Worm (Caenorhabditis elegans) whole organism, early embryonic: Measurements from ENCODE around the gene F11E6.10.

ENCODE experiments used
- B0310.2 ChIP-seq: sonication (generic microtip); optimal IDR thresholded peaks from 2 replicates; lab custom pipeline; 2016; ENCODE audit warnings: mild to moderate bottlenecking, missing genetic modification characterization, missing compliant biosample characterization
- F13C5.2 ChIP-seq: sonication (generic microtip); optimal IDR thresholded peaks from 2 replicates; lab custom pipeline; 2017; ENCODE audit warnings: mild to moderate bottlenecking, missing genetic modification characterization, inconsistent platforms, missing compliant biosample characterization
- aly-1 ChIP-seq: sonication (generic microtip); optimal IDR thresholded peaks from 2 replicates; lab custom pipeline; 2016; ENCODE audit warnings: missing genetic modification characterization, missing compliant biosample characterization
- ama-1 ChIP-seq: fragments of 150-350 bp; optimal IDR thresholded peaks from 2 replicates; lab custom pipeline; 2014
- ceh-13 ChIP-seq: fragments of 200-800 bp; sonication (Bioruptor generic); optimal IDR thresholded peaks from 2 replicates; lab custom pipeline; 2018; ENCODE audit warnings: mild to moderate bottlenecking, missing genetic modification characterization, missing compliant biosample characterization
- ceh-36 ChIP-seq: sonication (generic microtip); optimal IDR thresholded peaks from 2 replicates; lab custom pipeline; 2016; ENCODE audit warnings: missing genetic modification characterization, inconsistent platforms, missing compliant biosample characterization
- ets-7 ChIP-seq: sonication (generic microtip); optimal IDR thresholded peaks from 2 replicates; lab custom pipeline; 2016; ENCODE audit warnings: missing genotype, missing genetic modification characterization, missing compliant biosample characterization
- flt-1 ChIP-seq: fragments of 200-800 bp; sonication (Bioruptor generic); IDR thresholded peaks from 2 replicates; pipeline ENCODE4 v1.3.6; 2022; ENCODE audit warnings: missing genetic modification characterization, missing compliant biosample characterization
- hmbx-1 ChIP-seq: sonication (generic microtip); optimal IDR thresholded peaks from 2 replicates; lab custom pipeline; 2016; ENCODE audit warnings: mild to moderate bottlenecking, missing genetic modification characterization, missing compliant biosample characterization
- hmg-4 ChIP-seq: fragments of 200-800 bp; sonication (Bioruptor generic); optimal IDR thresholded peaks from 2 replicates; lab custom pipeline; 2018; ENCODE audit warnings: mild to moderate bottlenecking, missing genetic modification characterization, missing compliant biosample characterization
- hnd-1 ChIP-seq: sonication (generic microtip); optimal IDR thresholded peaks from 2 replicates; lab custom pipeline; 2016; ENCODE audit warnings: missing genetic modification characterization, missing compliant biosample characterization
- pes-1 ChIP-seq: fragments of 200-800 bp; sonication (Bioruptor generic); IDR thresholded peaks from 2 replicates; pipeline ENCODE4 v1.3.6; 2022; ENCODE audit warnings: missing genetic modification reagents, missing genetic modification characterization, missing compliant biosample characterization
- scrt-1 ChIP-seq: fragments of 200-800 bp; sonication (Bioruptor generic); IDR thresholded peaks from 2 replicates; pipeline ENCODE4 v1.3.6; 2022; ENCODE audit warnings: missing genetic modification characterization, missing compliant biosample characterization
- sea-1 ChIP-seq: fragments of 200-800 bp; sonication (Bioruptor generic); conservative IDR thresholded peaks from 2 replicates; pipeline ENCODE4 v1.3.6; 2022; ENCODE audit warnings: missing genetic modification characterization, missing compliant biosample characterization
- tbx-11 ChIP-seq: fragments of 200-800 bp; sonication (Bioruptor generic); IDR thresholded peaks from 2 replicates; pipeline ENCODE4 v1.3.6; 2022; ENCODE audit warnings: missing genetic modification characterization, missing compliant biosample characterization
- tbx-37 ChIP-seq: fragments of 200-800 bp; sonication (Bioruptor generic); conservative IDR thresholded peaks from 2 replicates; pipeline ENCODE4 v1.3.6; 2022; ENCODE audit warnings: missing genetic modification reagents, missing genetic modification characterization, missing compliant biosample characterization
- tra-4 ChIP-seq: sonication (generic microtip); optimal IDR thresholded peaks from 2 replicates; lab custom pipeline; 2017; ENCODE audit warnings: missing genetic modification characterization, missing compliant biosample characterization

The F11E6.10 gene

DNA sequence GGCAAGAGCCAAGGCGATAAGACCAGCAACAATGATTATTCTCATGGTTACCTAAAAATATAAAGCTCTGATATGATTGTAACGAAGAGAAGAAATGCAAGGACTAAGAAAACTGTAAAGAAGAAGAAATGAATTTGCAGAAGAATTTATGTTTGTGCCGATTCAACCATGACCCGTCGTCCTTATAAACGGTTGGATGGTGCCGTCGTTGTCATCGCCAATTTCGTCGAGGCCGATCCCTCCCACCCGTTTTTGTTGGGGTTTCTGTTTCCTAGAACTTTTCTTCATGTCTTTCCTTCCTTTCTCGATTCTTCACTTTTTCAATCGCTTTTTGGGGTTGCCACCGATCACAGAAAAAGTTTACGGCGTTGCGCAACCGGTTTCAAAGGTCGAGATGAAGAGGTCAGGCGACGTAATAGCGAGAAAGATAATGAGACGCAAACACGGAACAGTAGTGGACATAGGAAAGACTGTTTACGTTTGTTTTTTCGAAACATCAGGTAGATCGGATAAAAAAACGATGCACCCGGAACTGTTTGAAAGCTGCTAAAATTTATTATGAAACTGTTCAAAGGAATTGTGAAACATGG lies 9.0 kb upstream of the F11E6.10 start, which contains the start of gene epic-1:
Gene epic-1 (minus strand): TSS at position 51 of the 590 bp plus-strand sequence.
- TF ChIP-seq tra-4 (tag; lab: Kevin White, UChicago) = no peak
- TF ChIP-seq ama-1 = no peak
- TF ChIP-seq tbx-37 = no peak
- TF ChIP-seq aly-1 (tag; lab: Kevin White, UChicago) = no peak
- TF ChIP-seq B0310.2 (tag; lab: Kevin White, UChicago) = no peak
- TF ChIP-seq ceh-13 (GFP tag; lab: Kevin White, UChicago) = no peak
- no peak for TF ChIP-seq scrt-1 (GFP tag; lab: Robert Waterston, UW)
- no peak for TF ChIP-seq ceh-36 (tag; lab: Kevin White, UChicago)
- no peak for TF ChIP-seq hmg-4 (GFP tag; lab: Kevin White, UChicago)
- no peak for TF ChIP-seq sea-1 (GFP tag; lab: Robert Waterston, UW)
- TF ChIP-seq F13C5.2 = no peak
- no peak for TF ChIP-seq ets-7
- no peak for TF ChIP-seq tbx-11
- TF ChIP-seq flt-1 (GFP tag; lab: Robert Waterston, UW) = no peak

DNA sequence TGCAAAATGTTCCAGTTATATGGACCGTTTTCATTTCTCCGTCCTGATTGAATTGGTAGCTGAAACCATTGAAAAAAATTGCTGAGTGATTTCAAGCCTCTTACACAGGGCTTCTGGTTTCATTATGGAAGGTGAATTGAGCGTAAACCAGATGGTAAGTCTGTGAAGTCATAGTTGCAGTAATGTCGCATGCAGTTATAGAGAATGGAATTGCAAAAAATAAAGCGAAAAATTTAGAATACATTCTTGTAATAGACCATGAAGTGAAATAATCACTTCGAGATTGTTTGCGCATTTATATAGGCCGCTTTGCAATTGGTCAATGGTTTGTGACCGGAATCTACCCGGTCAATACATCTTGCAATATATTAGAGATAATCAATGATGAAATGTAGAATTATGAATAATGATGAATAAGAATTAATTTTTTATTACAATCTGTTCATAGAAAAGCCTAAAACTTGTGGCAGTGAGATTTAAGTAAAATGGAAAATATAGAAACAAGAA lies 7.2 kb upstream of the F11E6.10 start, which contains the start of gene F11E6.4:
Gene F11E6.4 (minus strand): TSS at position 259 of the 507 bp plus-strand sequence.
- TF ChIP-seq ama-1 (no peak), ets-7 (no peak), hmbx-1 (tag; lab: Kevin White, UChicago) (no peak), flt-1 (GFP tag; lab: Robert Waterston, UW) (no peak), sea-1 (GFP tag; lab: Robert Waterston, UW) (no peak), pes-1 (GFP tag; lab: Robert Waterston, UW) (no peak)

DNA sequence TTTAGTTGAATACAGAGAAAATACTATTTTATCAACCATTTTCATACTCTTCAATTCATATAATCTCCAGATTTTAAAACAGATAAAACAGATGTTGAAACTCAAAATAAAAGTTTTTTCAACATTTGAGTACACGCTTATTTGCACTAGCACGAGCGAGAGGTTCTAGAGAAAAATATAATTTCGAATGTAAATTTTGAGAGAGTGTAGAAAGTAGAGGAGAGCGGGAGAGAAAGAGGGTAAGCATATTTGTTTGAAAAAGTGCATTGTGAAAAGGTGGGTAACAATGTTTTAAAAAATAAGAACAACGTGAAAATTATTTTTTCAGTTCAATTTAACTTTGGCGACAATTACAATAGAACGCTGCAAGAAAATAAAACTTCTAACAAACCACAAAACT lies 4.9 kb upstream of the F11E6.10 start:
- TF ChIP-seq hmbx-1 (tag; lab: Kevin White, UChicago) (no peak), hnd-1 (no peak), tbx-11 (no peak), B0310.2 (tag; lab: Kevin White, UChicago) (no peak)

DNA sequence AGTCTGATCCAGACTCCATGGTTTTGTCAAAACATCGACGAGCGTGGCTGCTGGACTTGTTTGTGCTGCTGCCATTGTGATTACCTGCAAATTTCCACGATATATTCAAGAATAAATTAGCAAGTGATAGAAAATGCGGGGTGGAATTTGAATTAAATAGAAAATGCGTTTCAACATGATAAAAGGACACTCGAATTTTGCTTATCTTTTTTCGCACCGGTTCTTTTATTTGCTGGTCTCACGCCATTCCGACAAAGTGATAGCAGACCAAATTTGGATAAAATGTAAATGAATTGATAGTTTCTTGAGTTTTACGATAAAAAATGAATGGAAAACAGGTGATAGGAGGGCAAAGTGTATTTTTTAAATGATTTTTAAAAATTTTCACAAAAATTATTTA lies 4.4 kb upstream of the F11E6.10 start, which contains the start of gene elo-2:
Gene elo-2 (minus strand): TSS at position 84 of the 400 bp plus-strand sequence.
- TF ChIP-seq hnd-1 (no peak), aly-1 (tag; lab: Kevin White, UChicago) (no peak), tbx-11 (no peak), tra-4 (tag; lab: Kevin White, UChicago) (no peak), hmg-4 (GFP tag; lab: Kevin White, UChicago) (no peak), ceh-13 (GFP tag; lab: Kevin White, UChicago) (no peak), F13C5.2 (no peak), ets-7 (no peak), pes-1 (GFP tag; lab: Robert Waterston, UW) (no peak)

DNA sequence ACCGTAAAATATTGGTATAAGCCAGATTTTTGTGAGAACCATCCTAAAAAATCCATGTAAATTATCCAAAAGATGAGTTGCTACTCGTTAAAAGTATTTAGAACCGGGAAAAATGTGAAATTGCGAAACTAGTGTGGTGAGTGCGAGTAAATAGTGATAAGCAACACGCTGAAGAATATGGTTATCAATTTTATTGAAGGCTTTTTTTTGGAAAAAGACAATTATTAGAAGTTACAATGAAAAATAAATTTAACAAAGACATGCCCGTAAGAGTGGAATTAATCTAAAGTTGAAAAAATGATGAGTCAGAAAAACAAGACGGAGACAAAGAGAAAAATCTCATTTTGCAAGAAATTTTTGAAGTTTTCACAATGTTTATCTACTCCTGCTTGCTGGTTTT lies 2.9 kb upstream of the F11E6.10 start, which contains the start of gene F11E6.6:
Gene F11E6.6 (minus strand): TSS at position 101 of the 400 bp plus-strand sequence.
- TF ChIP-seq hmg-4 (GFP tag; lab: Kevin White, UChicago) (no peak), tbx-11 (no peak), sea-1 (GFP tag; lab: Robert Waterston, UW) (no peak), scrt-1 (GFP tag; lab: Robert Waterston, UW) (no peak), B0310.2 (tag; lab: Kevin White, UChicago) (no peak), pes-1 (GFP tag; lab: Robert Waterston, UW) (no peak), ets-7 (no peak), ama-1 (no peak), ceh-13 (GFP tag; lab: Kevin White, UChicago) (no peak), flt-1 (GFP tag; lab: Robert Waterston, UW) (no peak)

DNA sequence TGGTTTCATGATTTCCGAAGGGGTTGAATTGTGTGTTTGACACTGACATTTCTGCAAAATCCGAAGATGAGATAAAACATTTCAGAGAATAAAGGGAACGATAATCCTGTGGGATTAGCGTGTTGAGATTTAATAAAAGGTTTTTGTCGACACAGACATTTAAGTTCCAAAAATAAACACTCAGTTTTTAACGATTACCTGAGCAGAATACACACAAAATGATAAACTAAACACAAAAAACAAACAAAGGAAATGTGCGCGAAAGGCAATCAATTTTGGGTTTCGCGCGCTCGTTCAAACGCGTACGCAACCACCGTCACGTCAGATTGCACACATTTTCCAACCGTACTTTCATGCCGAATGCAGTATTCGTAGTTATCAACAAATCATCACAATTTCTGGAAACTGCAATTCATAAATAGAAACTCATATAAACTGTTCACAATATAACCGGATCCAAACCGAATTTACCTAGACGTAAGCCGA lies 1.7 kb downstream of the F11E6.10 start, which contains the start of gene rif-1.1:
Gene rif-1.1 (minus strand): TSS at position 51 of the 486 bp plus-strand sequence.
- TF ChIP-seq tra-4 (tag; lab: Kevin White, UChicago) = no peak
- no peak for TF ChIP-seq ceh-36 (tag; lab: Kevin White, UChicago)
- no peak for TF ChIP-seq sea-1 (GFP tag; lab: Robert Waterston, UW)
- TF ChIP-seq ama-1 = no peak
- no peak for TF ChIP-seq aly-1 (tag; lab: Kevin White, UChicago)
- TF ChIP-seq ets-7 = no peak
- TF ChIP-seq tbx-37 = no peak
- TF ChIP-seq scrt-1 (GFP tag; lab: Robert Waterston, UW) = no peak
- no peak for TF ChIP-seq ceh-13 (GFP tag; lab: Kevin White, UChicago)
- TF ChIP-seq hmbx-1 (tag; lab: Kevin White, UChicago) = no peak
- no peak for TF ChIP-seq F13C5.2
- no peak for TF ChIP-seq pes-1 (GFP tag; lab: Robert Waterston, UW)
- no peak for TF ChIP-seq tbx-11
- TF ChIP-seq B0310.2 (tag; lab: Kevin White, UChicago) = no peak
- no peak for TF ChIP-seq hmg-4 (GFP tag; lab: Kevin White, UChicago)
- TF ChIP-seq hnd-1 = no peak
- TF ChIP-seq flt-1 (GFP tag; lab: Robert Waterston, UW) = no peak

DNA sequence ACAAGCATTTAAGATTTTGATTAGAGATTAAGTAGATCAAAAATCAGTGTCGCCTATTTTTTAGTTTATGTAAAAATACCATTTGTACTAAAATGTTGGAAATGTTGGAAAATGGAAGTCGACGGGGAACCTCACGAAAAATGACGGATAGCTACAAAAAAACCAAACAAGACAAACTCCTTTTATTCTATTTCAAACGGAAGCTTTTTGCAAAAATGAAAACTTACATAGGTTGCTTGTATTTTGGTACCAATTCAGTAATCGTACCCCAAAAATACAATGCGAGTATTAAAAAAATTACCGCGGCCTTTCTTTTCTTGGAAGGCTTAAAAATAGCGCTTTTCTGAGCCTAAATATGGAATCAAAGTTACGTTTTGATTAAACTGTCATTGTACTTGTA lies 9.0 kb downstream of the F11E6.10 start:
- TF ChIP-seq B0310.2 (tag; lab: Kevin White, UChicago) (no peak), ceh-36 (tag; lab: Kevin White, UChicago) (no peak), sea-1 (GFP tag; lab: Robert Waterston, UW) (no peak)

DNA sequence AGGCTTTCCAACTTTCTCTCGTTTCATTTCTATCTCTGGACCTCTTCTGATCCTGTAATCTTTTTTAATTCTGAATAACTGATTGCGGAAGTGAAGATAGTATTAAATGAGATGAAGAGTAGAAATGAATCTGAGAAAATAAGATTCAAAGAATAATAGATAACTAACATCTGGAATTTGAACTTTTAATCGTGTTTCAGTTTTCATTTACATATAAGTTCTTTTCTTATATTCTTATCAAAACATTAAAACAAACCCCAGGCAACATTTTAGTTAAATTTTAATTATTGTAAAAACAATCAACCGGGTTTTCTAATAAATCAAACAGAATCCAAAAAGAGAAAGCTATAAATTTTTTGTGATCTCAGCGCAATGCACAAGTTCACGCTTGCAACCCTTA lies 9.8 kb downstream of the F11E6.10 start:
- no peak for TF ChIP-seq tbx-11
- TF ChIP-seq aly-1 (tag; lab: Kevin White, UChicago) = no peak
- TF ChIP-seq ama-1 = no peak
- no peak for TF ChIP-seq ceh-13 (GFP tag; lab: Kevin White, UChicago)
- no peak for TF ChIP-seq scrt-1 (GFP tag; lab: Robert Waterston, UW)
- TF ChIP-seq flt-1 (GFP tag; lab: Robert Waterston, UW) = no peak
- no peak for TF ChIP-seq hmbx-1 (tag; lab: Kevin White, UChicago)
